Fruit fly (Drosophila melanogaster): Measurements from ENCODE around the gene CG31664.

DNA sequence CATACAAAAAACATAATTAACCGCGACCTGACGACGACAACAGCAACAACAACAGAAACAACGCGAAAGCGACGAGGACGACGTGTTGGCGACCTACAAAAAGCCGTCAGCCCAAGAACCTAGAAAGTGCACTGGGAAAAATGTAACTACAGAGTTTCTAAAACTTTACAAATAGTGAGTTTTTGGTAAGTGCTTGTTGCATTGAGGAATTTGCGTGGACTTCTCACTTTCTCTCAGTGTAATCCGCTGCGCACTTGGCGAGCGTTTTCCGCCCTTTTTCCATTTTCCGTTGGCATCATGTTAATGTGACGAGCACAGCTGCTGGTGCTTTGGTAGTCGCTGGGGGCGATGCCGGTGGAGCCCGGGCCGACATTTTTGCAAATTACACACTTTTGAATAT lies 2.0 kb upstream of the CG31664 start:
- TF ChIP-seq ttk (optimal IDR thresholded peaks at IDR 0.05) (no peak), insv (optimal IDR thresholded peaks at IDR 0.05) (no peak), psq (optimal IDR thresholded peaks at IDR 0.05) (no peak), Myc (optimal IDR thresholded peaks at IDR 0.05) (no peak), h (optimal IDR thresholded peaks at IDR 0.05) (no peak), Sin3A (optimal IDR thresholded peaks at IDR 0.05) (no peak)

Data from Kc167 (cell line).